Fruit fly (Drosophila melanogaster) whole organism, prepupa: ENCODE data around the gene Pino.

ENCODE experiments used
- Blimp-1 ChIP-seq: fragments of 200-800 bp; sonication (Bioruptor generic); optimal IDR thresholded peaks from 3 replicates; lab custom pipeline; 2017; ENCODE audit warnings: missing biosample characterization, missing genetic modification characterization, mild to moderate bottlenecking, moderate library complexity, missing genetic modification reagents
- CG11762 ChIP-seq: fragments of 200-800 bp; sonication (Bioruptor generic); optimal IDR thresholded peaks from 3 replicates; lab custom pipeline; 2016; ENCODE audit warnings: missing biosample characterization, missing genetic modification characterization; ENCODE audit not compliant: insufficient read depth
- CG16779 ChIP-seq: fragments of 200-800 bp; sonication (Bioruptor generic); optimal IDR thresholded peaks from 3 replicates; lab custom pipeline; 2017; ENCODE audit warnings: missing biosample characterization, mild to moderate bottlenecking, missing genetic modification characterization
- CG6163 ChIP-seq: fragments of 200-800 bp; sonication (Bioruptor generic); IDR thresholded peaks from 3 replicates; pipeline ENCODE4 v1.3.6; 2022; ENCODE audit warnings: missing biosample characterization, missing genetic modification characterization
- CG6276 ChIP-seq: fragments of 200-800 bp; sonication (Bioruptor generic); optimal IDR thresholded peaks from 2 replicates; lab custom pipeline; 2017; ENCODE audit warnings: missing biosample characterization, mild to moderate bottlenecking, missing genetic modification characterization
- CG6854 ChIP-seq: fragments of 200-800 bp; sonication (Bioruptor generic); optimal IDR thresholded peaks from 2 replicates; lab custom pipeline; 2017; ENCODE audit warnings: missing biosample characterization, mild to moderate bottlenecking, missing genetic modification characterization
- Hr4 ChIP-seq: fragments of 200-800 bp; sonication (Bioruptor generic); optimal IDR thresholded peaks from 3 replicates; lab custom pipeline; 2016; ENCODE audit warnings: missing biosample characterization, missing genetic modification characterization
- Lpt ChIP-seq: fragments of 200-800 bp; sonication (Bioruptor generic); optimal IDR thresholded peaks from 3 replicates; lab custom pipeline; 2016; ENCODE audit warnings: missing biosample characterization, missing genetic modification characterization
- OdsH ChIP-seq: fragments of 200-800 bp; sonication (Bioruptor generic); optimal IDR thresholded peaks from 3 replicates; lab custom pipeline; 2016; ENCODE audit warnings: missing biosample characterization, missing genetic modification characterization
- dac ChIP-seq: fragments of 200-800 bp; sonication (Bioruptor generic); optimal IDR thresholded peaks from 2 replicates; lab custom pipeline; 2017; ENCODE audit warnings: missing biosample characterization, mild to moderate bottlenecking, missing genetic modification characterization
- pdm3 ChIP-seq: fragments of 200-800 bp; sonication (Bioruptor generic); optimal IDR thresholded peaks from 3 replicates; lab custom pipeline; 2016; ENCODE audit warnings: missing biosample characterization, missing genetic modification characterization

- TF ChIP-seq Lpt (GFP tag; lab: Kevin White, UChicago), result no peak
- no peak for TF ChIP-seq Blimp-1 (GFP tag; lab: Kevin White, UChicago)
- TF ChIP-seq CG6163, result no peak
- no peak for TF ChIP-seq CG6854 (GFP tag; lab: Kevin White, UChicago)
- TF ChIP-seq OdsH, result no peak
- no peak for TF ChIP-seq CG6276 (GFP tag; lab: Kevin White, UChicago)
- TF ChIP-seq CG11762, result no peak
- TF ChIP-seq Hr4 (GFP tag; lab: Kevin White, UChicago), result no peak
- no peak for TF ChIP-seq pdm3 (GFP tag; lab: Kevin White, UChicago)
- TF ChIP-seq CG16779 (tag; lab: Kevin White, UChicago), result no peak
- no peak for TF ChIP-seq dac (GFP tag; lab: Kevin White, UChicago)
Measured at dm6 chr2L:1094724-1095123, 34.0 kb downstream of the Pino start.
